Fruit fly (Drosophila melanogaster) whole organism, embryonic: ENCODE results near the gene CG15027.

Source experiments
- B-H2 ChIP-seq: fragments of 200-800 bp; sonication (Bioruptor generic); optimal IDR thresholded peaks from 2 replicates; lab custom pipeline; 2018; ENCODE audit warnings: missing biosample characterization, mild to moderate bottlenecking, missing genetic modification characterization
- CG10147 ChIP-seq: fragments of 200-800 bp; sonication (Bioruptor generic); optimal IDR thresholded peaks from 2 replicates; lab custom pipeline; 2019; ENCODE audit warnings: missing biosample characterization, mild to moderate bottlenecking, missing genetic modification characterization, moderate library complexity
- CG10543 ChIP-seq: fragments of 200-800 bp; sonication (Bioruptor generic); optimal IDR thresholded peaks from 3 replicates; lab custom pipeline; 2017; ENCODE audit warnings: missing biosample characterization, mild to moderate bottlenecking, missing genetic modification characterization, moderate library complexity
- CG11085 ChIP-seq: fragments of 200-800 bp; sonication (Bioruptor generic); IDR thresholded peaks from 2 replicates; pipeline ENCODE4 v1.3.6; 2022; ENCODE audit warnings: missing biosample characterization, missing genetic modification characterization
- CG12071 ChIP-seq: fragments of 200-800 bp; sonication (Bioruptor generic); optimal IDR thresholded peaks from 3 replicates; lab custom pipeline; 2018; ENCODE audit warnings: missing biosample characterization, mild to moderate bottlenecking, missing genetic modification characterization
- CG15269 ChIP-seq: fragments of 200-800 bp; sonication (Bioruptor generic); optimal IDR thresholded peaks from 2 replicates; lab custom pipeline; 2018; ENCODE audit warnings: missing biosample characterization, mild to moderate bottlenecking, missing genetic modification characterization, moderate library complexity
- CG1602 ChIP-seq: fragments of 200-800 bp; sonication (Bioruptor generic); optimal IDR thresholded peaks from 3 replicates; lab custom pipeline; 2016; ENCODE audit warnings: missing biosample characterization, missing genetic modification characterization
- CG17328 ChIP-seq: fragments of 200-800 bp; sonication (Bioruptor generic); IDR thresholded peaks from 2 replicates; pipeline ENCODE4 v1.3.6; 2022; ENCODE audit warnings: missing biosample characterization, missing genetic modification characterization
- CG17385 ChIP-seq: fragments of 200-800 bp; sonication (Bioruptor generic); optimal IDR thresholded peaks from 3 replicates; lab custom pipeline; 2018; ENCODE audit warnings: missing biosample characterization, mild to moderate bottlenecking, missing genetic modification characterization
- CG17829 ChIP-seq: fragments of 200-800 bp; optimal IDR thresholded peaks from 2 replicates; lab custom pipeline; 2019; ENCODE audit warnings: missing biosample characterization, mild to moderate bottlenecking, missing genetic modification characterization, moderate library complexity
- CG17912 ChIP-seq: fragments of 200-800 bp; sonication (Bioruptor generic); optimal IDR thresholded peaks from 2 replicates; lab custom pipeline; 2018; ENCODE audit warnings: missing biosample characterization, mild to moderate bottlenecking, missing genetic modification characterization
- CG18262 ChIP-seq: fragments of 200-800 bp; optimal IDR thresholded peaks from 3 replicates; lab custom pipeline; 2019; ENCODE audit warnings: missing biosample characterization, mild to moderate bottlenecking, missing genetic modification characterization, moderate library complexity
- CG2199 ChIP-seq: fragments of 200-800 bp; sonication (Bioruptor generic); IDR thresholded peaks from 3 replicates; pipeline ENCODE4 v1.3.6; 2022; ENCODE audit warnings: missing biosample characterization, missing genetic modification characterization
- CG2712 ChIP-seq: fragments of 200-800 bp; optimal IDR thresholded peaks from 3 replicates; lab custom pipeline; 2019; ENCODE audit warnings: missing biosample characterization, mild to moderate bottlenecking, missing genetic modification characterization, moderate library complexity
- CG30020 ChIP-seq: fragments of 200-800 bp; optimal IDR thresholded peaks from 2 replicates; lab custom pipeline; 2019; ENCODE audit warnings: missing biosample characterization, mild to moderate bottlenecking, missing genetic modification characterization, moderate library complexity
- CG30403 ChIP-seq: fragments of 200-800 bp; sonication (Bioruptor generic); optimal IDR thresholded peaks from 3 replicates; lab custom pipeline; 2016; ENCODE audit warnings: missing biosample characterization, missing genetic modification characterization
- CG32532 ChIP-seq: fragments of 200-800 bp; sonication (Bioruptor generic); IDR thresholded peaks from 2 replicates; pipeline ENCODE4 v1.3.6; 2022; ENCODE audit warnings: missing biosample characterization, missing genetic modification characterization
- CG32772 ChIP-seq: fragments of 200-800 bp; sonication (Bioruptor generic); IDR thresholded peaks from 2 replicates; pipeline ENCODE4 v1.3.6; 2022; ENCODE audit warnings: missing biosample characterization, missing genetic modification characterization
- CG4282 ChIP-seq: fragments of 200-800 bp; sonication (Bioruptor generic); optimal IDR thresholded peaks from 2 replicates; lab custom pipeline; 2016; ENCODE audit warnings: missing biosample characterization, missing genetic modification characterization
- CG4730 ChIP-seq: fragments of 200-800 bp; sonication (Bioruptor generic); IDR thresholded peaks from 2 replicates; pipeline ENCODE4 v1.3.6; 2022; ENCODE audit warnings: missing biosample characterization, missing genetic modification characterization
- CG4854 ChIP-seq: fragments of 200-800 bp; sonication (Bioruptor generic); optimal IDR thresholded peaks from 2 replicates; lab custom pipeline; 2016; ENCODE audit warnings: missing biosample characterization, missing genetic modification characterization, inconsistent platforms
- CG7987 ChIP-seq: fragments of 200-800 bp; sonication (Bioruptor generic); optimal IDR thresholded peaks from 2 replicates; lab custom pipeline; 2018; ENCODE audit warnings: missing biosample characterization, mild to moderate bottlenecking, missing genetic modification characterization, moderate library complexity
- CG8388 ChIP-seq: fragments of 200-800 bp; sonication (Bioruptor generic); optimal IDR thresholded peaks from 2 replicates; lab custom pipeline; 2019; ENCODE audit warnings: missing biosample characterization, mild to moderate bottlenecking, missing genetic modification characterization, moderate library complexity
- CHES-1-like ChIP-seq: fragments of 200-800 bp; sonication (Bioruptor generic); optimal IDR thresholded peaks from 2 replicates; lab custom pipeline; 2016; ENCODE audit warnings: missing biosample characterization, missing genetic modification characterization
- D19B ChIP-seq: fragments of 200-800 bp; sonication (Bioruptor generic); optimal IDR thresholded peaks from 2 replicates; lab custom pipeline; 2017; ENCODE audit warnings: missing biosample characterization, mild to moderate bottlenecking, missing genetic modification characterization
- Dek ChIP-seq: fragments of 200-800 bp; sonication (Bioruptor generic); optimal IDR thresholded peaks from 3 replicates; lab custom pipeline; 2019; ENCODE audit warnings: missing biosample characterization, mild to moderate bottlenecking, missing genetic modification characterization, moderate library complexity
- Elba2 ChIP-seq: fragments of 200-800 bp; sonication (Bioruptor generic); optimal IDR thresholded peaks from 3 replicates; lab custom pipeline; 2016; ENCODE audit warnings: missing biosample characterization, missing genetic modification characterization
- Gug ChIP-seq: fragments of 200-800 bp; sonication (Bioruptor generic); IDR thresholded peaks from 4 replicates; pipeline ENCODE4 v1.3.6; 2022; ENCODE audit warnings: missing biosample characterization, missing genetic modification characterization
- HLHmδ ChIP-seq: fragments of 200-800 bp; sonication (Bioruptor generic); optimal IDR thresholded peaks from 2 replicates; lab custom pipeline; 2018; ENCODE audit warnings: missing biosample characterization, mild to moderate bottlenecking, missing genetic modification characterization, moderate library complexity
- Hsf ChIP-seq: fragments of 200-800 bp; sonication (Bioruptor generic); optimal IDR thresholded peaks from 3 replicates; lab custom pipeline; 2016; ENCODE audit warnings: missing biosample characterization, missing genetic modification characterization
- Lhr ChIP-seq: fragments of 200-800 bp; sonication (Bioruptor generic); optimal IDR thresholded peaks from 3 replicates; lab custom pipeline; 2017; ENCODE audit warnings: mild to moderate bottlenecking, missing biosample characterization, missing genetic modification reagents, missing genetic modification characterization
- Mes4 ChIP-seq: fragments of 200-800 bp; sonication (Bioruptor generic); optimal IDR thresholded peaks from 2 replicates; lab custom pipeline; 2016; ENCODE audit warnings: missing biosample characterization, missing genetic modification characterization
- NK7.1 ChIP-seq: fragments of 200-800 bp; sonication (Bioruptor generic); optimal IDR thresholded peaks from 3 replicates; lab custom pipeline; 2016; ENCODE audit warnings: missing biosample characterization, missing genetic modification characterization
- Rfx ChIP-seq: fragments of 200-800 bp; sonication (Bioruptor generic); IDR thresholded peaks from 2 replicates; pipeline ENCODE4 v1.3.6; 2022; ENCODE audit warnings: missing biosample characterization, missing genetic modification characterization
- Sry-δ ChIP-seq: fragments of 200-800 bp; sonication (Bioruptor generic); optimal IDR thresholded peaks from 2 replicates; lab custom pipeline; 2016; ENCODE audit warnings: missing biosample characterization, missing genetic modification characterization
- ara ChIP-seq: fragments of 200-800 bp; sonication (Bioruptor generic); IDR thresholded peaks from 2 replicates; pipeline ENCODE4 v1.3.6; 2022; ENCODE audit warnings: missing biosample characterization, missing genetic modification characterization
- bowl ChIP-seq: fragments of 200-800 bp; sonication (Bioruptor generic); IDR thresholded peaks from 2 replicates; pipeline ENCODE4 v1.3.6; 2022; ENCODE audit warnings: missing biosample characterization, missing genetic modification characterization
- caup ChIP-seq: fragments of 200-800 bp; sonication (Bioruptor generic); optimal IDR thresholded peaks from 3 replicates; lab custom pipeline; 2017; ENCODE audit warnings: missing biosample characterization, mild to moderate bottlenecking, missing genetic modification characterization, moderate library complexity; ENCODE audit not compliant: severe bottlenecking
- ci ChIP-seq: fragments of 200-800 bp; sonication (Bioruptor generic); IDR thresholded peaks from 3 replicates; pipeline ENCODE4 v1.3.6; 2022; ENCODE audit warnings: missing biosample characterization, missing genetic modification characterization
- crol ChIP-seq: fragments of 200-800 bp; sonication (Bioruptor generic); IDR thresholded peaks from 2 replicates; pipeline ENCODE4 v1.3.6; 2022; ENCODE audit warnings: missing biosample characterization, missing genetic modification characterization
- cwo ChIP-seq: fragments of 200-800 bp; sonication (Bioruptor generic); optimal IDR thresholded peaks from 3 replicates; lab custom pipeline; 2017; ENCODE audit warnings: missing biosample characterization, missing genetic modification characterization, mild to moderate bottlenecking, moderate library complexity, missing genetic modification reagents
- dmrt99B ChIP-seq: fragments of 200-800 bp; sonication (Bioruptor generic); optimal IDR thresholded peaks from 2 replicates; lab custom pipeline; 2018; ENCODE audit warnings: missing biosample characterization, mild to moderate bottlenecking, missing genetic modification characterization, moderate library complexity
- gro ChIP-seq: fragments of 200-800 bp; sonication (Bioruptor generic); optimal IDR thresholded peaks from 2 replicates; lab custom pipeline; 2016; ENCODE audit warnings: missing biosample characterization, missing genetic modification characterization
- lilli ChIP-seq: fragments of 200-800 bp; sonication (Bioruptor generic); optimal IDR thresholded peaks from 3 replicates; lab custom pipeline; 2016; ENCODE audit warnings: missing biosample characterization, missing genetic modification characterization
- lmd ChIP-seq: fragments of 200-800 bp; sonication (Bioruptor generic); IDR thresholded peaks from 2 replicates; pipeline ENCODE4 v1.3.6; 2022; ENCODE audit warnings: missing biosample characterization, missing genetic modification characterization
- oc ChIP-seq: fragments of 200-800 bp; sonication (Bioruptor generic); optimal IDR thresholded peaks from 2 replicates; lab custom pipeline; 2018; ENCODE audit warnings: missing biosample characterization, mild to moderate bottlenecking, missing genetic modification characterization, moderate library complexity
- p53 ChIP-seq: fragments of 200-800 bp; sonication (Bioruptor generic); optimal IDR thresholded peaks from 2 replicates; lab custom pipeline; 2016; ENCODE audit warnings: missing biosample characterization, missing genetic modification characterization
- pho ChIP-seq: fragments of 200-800 bp; sonication (Bioruptor generic); optimal IDR thresholded peaks from 2 replicates; lab custom pipeline; 2016; ENCODE audit warnings: missing biosample characterization, missing genetic modification characterization
- row ChIP-seq: fragments of 200-800 bp; sonication (Bioruptor generic); IDR thresholded peaks from 3 replicates; pipeline ENCODE4 v1.3.6; 2022; ENCODE audit warnings: missing biosample characterization, missing genetic modification characterization
- sug ChIP-seq: fragments of 200-800 bp; optimal IDR thresholded peaks from 2 replicates; lab custom pipeline; 2019; ENCODE audit warnings: missing biosample characterization, mild to moderate bottlenecking, missing genetic modification characterization, moderate library complexity
- ttk ChIP-seq: fragments of 200-800 bp; sonication (Bioruptor generic); IDR thresholded peaks from 2 replicates; pipeline ENCODE4 v2.1.2; 2022; ENCODE audit warnings: missing biosample characterization, missing genetic modification characterization

CG15027 gene

dm6 chrX:15080780-15081402 lies 4.7 kb downstream of the CG15027 start, which contains the start of gene CG33177 (continued):
- TF ChIP-seq CG17912 (GFP tag; lab: Kevin White, UChicago), result peak; percentile 56
- peak; percentile 74 for TF ChIP-seq sug (tag; lab: Kevin White, UChicago)
- TF ChIP-seq CG8388 (GFP tag; lab: Kevin White, UChicago), result no peak
- no peak for TF ChIP-seq dmrt99B (tag; lab: Kevin White, UChicago)
- no peak for TF ChIP-seq ci (GFP tag; lab: Robert Waterston, UW)
- no peak for TF ChIP-seq oc (tag; lab: Kevin White, UChicago)
- peak; percentile 22 for TF ChIP-seq Lhr (GFP tag; lab: Kevin White, UChicago)
- TF ChIP-seq ttk (GFP tag; lab: Robert Waterston, UW), result no peak
- 0 out of 2 replicates have a peak, but pooled peaks have one; percentile 12 for TF ChIP-seq lmd (GFP tag; lab: Robert Waterston, UW)
- no peak for TF ChIP-seq crol (GFP tag; lab: Robert Waterston, UW)
- peak; percentile 97 for TF ChIP-seq CG7987 (GFP tag; lab: Kevin White, UChicago)
- TF ChIP-seq caup (GFP tag; lab: Kevin White, UChicago), result no peak
- TF ChIP-seq CG30020 (tag; lab: Kevin White, UChicago), result no peak
- peak; percentile 42 for TF ChIP-seq CG2712
- no peak for TF ChIP-seq HLHmδ (GFP tag; lab: Kevin White, UChicago)
- no peak for TF ChIP-seq Gug (GFP tag; lab: Robert Waterston, UW)
- TF ChIP-seq CG18262, result peak; percentile 23
- TF ChIP-seq Sry-δ (GFP tag; lab: Kevin White, UChicago), result peak; percentile 24
- TF ChIP-seq p53 (GFP tag; lab: Kevin White, UChicago), result no peak
- no peak for TF ChIP-seq NK7.1
- no peak for TF ChIP-seq Elba2 (GFP tag; lab: Kevin White, UChicago)
- no peak for TF ChIP-seq row (GFP tag; lab: Robert Waterston, UW)
- no peak for TF ChIP-seq CG4282 (GFP tag; lab: Kevin White, UChicago)
- peak; percentile 16 for TF ChIP-seq Hsf
- no peak for TF ChIP-seq CG10147
- peak; percentile 53; the same call in 1 of the 2 replicates for TF ChIP-seq Rfx (GFP tag; lab: Robert Waterston, UW)
- peak; percentile 21; the same call in 1 of the 2 replicates for TF ChIP-seq CG17328
- no peak for TF ChIP-seq ara (GFP tag; lab: Robert Waterston, UW)
- TF ChIP-seq bowl (GFP tag; lab: Robert Waterston, UW), result no peak
- peak; percentile 10 for TF ChIP-seq gro (GFP tag; lab: Kevin White, UChicago)
- peak; percentile 13 for TF ChIP-seq CG17385 (GFP tag; lab: Kevin White, UChicago)
- TF ChIP-seq CG15269, result peak; percentile 16
- TF ChIP-seq CG32772 (GFP tag; lab: Robert Waterston, UW), result no peak
- TF ChIP-seq CG1602, result no peak
- no peak for TF ChIP-seq CG11085 (GFP tag; lab: Robert Waterston, UW)
- peak; percentile 39 for TF ChIP-seq B-H2 (GFP tag; lab: Kevin White, UChicago)
- TF ChIP-seq CG2199, result peak; percentile 83; the same call in 2 of the 3 replicates
- TF ChIP-seq CHES-1-like, result no peak
- TF ChIP-seq CG10543 (GFP tag; lab: Kevin White, UChicago), result peak; percentile 26
- no peak for TF ChIP-seq cwo (GFP tag; lab: Kevin White, UChicago)
- peak; percentile 35 for TF ChIP-seq CG17829 (tag; lab: Kevin White, UChicago)
- TF ChIP-seq CG4854, result no peak
- TF ChIP-seq Mes4 (GFP tag; lab: Kevin White, UChicago), result peak; percentile 5
- peak; percentile 21; the same call in 1 of the 2 replicates for TF ChIP-seq CG32532 (GFP tag; lab: Robert Waterston, UW)
- TF ChIP-seq CG4730 (GFP tag; lab: Robert Waterston, UW), result no peak
- peak; percentile 23 for TF ChIP-seq Dek (tag; lab: Kevin White, UChicago)
- no peak for TF ChIP-seq D19B (GFP tag; lab: Kevin White, UChicago)
- TF ChIP-seq CG12071, result no peak
- TF ChIP-seq CG30403 (GFP tag; lab: Kevin White, UChicago), result peak; percentile 14
- TF ChIP-seq lilli, result peak; percentile 40
- TF ChIP-seq pho (GFP tag; lab: Kevin White, UChicago), result peak; percentile 12
